Worm (Caenorhabditis elegans) whole organism, young adult: ENCODE measurements around the gene teg-1.
A peak's percentile ranks its signal among the peaks of the same experiment; 100 is the strongest.

Experiments used
- B0019.2 ChIP-seq: fragments of 200-800 bp; sonication (Bioruptor generic); conservative IDR thresholded peaks from 2 replicates; pipeline ENCODE4 v1.3.6; 2022; ENCODE audit warnings: missing genetic modification reagents, missing genetic modification characterization, missing compliant biosample characterization
- F52B5.7 ChIP-seq: sonication (generic microtip); optimal IDR thresholded peaks from 2 replicates; lab custom pipeline; 2016; ENCODE audit warnings: mild to moderate bottlenecking, missing genetic modification characterization, missing compliant biosample characterization
- F57A8.1 ChIP-seq: fragments of 200-800 bp; sonication (Bioruptor generic); optimal IDR thresholded peaks from 2 replicates; lab custom pipeline; 2018; ENCODE audit warnings: mild to moderate bottlenecking, missing genetic modification characterization, moderate library complexity, missing compliant biosample characterization
- F57C9.4 ChIP-seq: sonication (generic microtip); optimal IDR thresholded peaks from 2 replicates; lab custom pipeline; 2017; ENCODE audit warnings: mild to moderate bottlenecking, missing genetic modification characterization, missing compliant biosample characterization
- K12H6.12 ChIP-seq: fragments of 200-800 bp; sonication (Bioruptor generic); optimal IDR thresholded peaks from 2 replicates; lab custom pipeline; 2018; ENCODE audit warnings: mild to moderate bottlenecking, missing genetic modification characterization, missing compliant biosample characterization
- Y53F4B.3 ChIP-seq: fragments of 200-800 bp; sonication (Bioruptor generic); IDR thresholded peaks from 2 replicates; pipeline ENCODE4 v1.3.6; 2022; ENCODE audit warnings: missing genetic modification reagents, missing genetic modification characterization, missing compliant biosample characterization
- Y53G8AR.9 ChIP-seq: fragments of 200-800 bp; sonication (Bioruptor generic); conservative IDR thresholded peaks from 2 replicates; pipeline ENCODE4 v1.3.6; 2022; ENCODE audit warnings: missing genetic modification reagents, missing genetic modification characterization, missing compliant biosample characterization
- Y79H2A.3 ChIP-seq: fragments of 200-800 bp; sonication (Bioruptor generic); conservative IDR thresholded peaks from 2 replicates; pipeline ENCODE4 v1.3.6; 2022; ENCODE audit warnings: missing genetic modification reagents, missing genetic modification characterization, missing compliant biosample characterization
- ZK185.1 ChIP-seq: sonication (generic microtip); optimal IDR thresholded peaks from 2 replicates; lab custom pipeline; 2016; ENCODE audit warnings: mild to moderate bottlenecking, missing genetic modification characterization, missing compliant biosample characterization; ENCODE audit not compliant: poor library complexity, severe bottlenecking
- ama-1 ChIP-seq, 3 experiments: fragments of 150-350 bp in 1 of 3; sonication (generic microtip) in 2 of 3; optimal IDR thresholded peaks; 2 replicates each; lab custom pipeline; 2014 to 2018; ENCODE audit warnings: missing biosample characterization in 2 of 3, missing genetic modification characterization in 2 of 3, missing genetic modification reagents in 2 of 3
- aptf-2 ChIP-seq: fragments of 200-800 bp; sonication (Bioruptor generic); conservative IDR thresholded peaks from 2 replicates; pipeline ENCODE4 v1.3.6; 2022; ENCODE audit warnings: missing genetic modification reagents, missing genetic modification characterization, missing compliant biosample characterization
- attf-3 ChIP-seq: fragments of 200-800 bp; sonication (Bioruptor generic); conservative IDR thresholded peaks from 2 replicates; pipeline ENCODE4 v1.3.6; 2022; ENCODE audit warnings: missing genetic modification reagents, missing genetic modification characterization, missing compliant biosample characterization
- attf-5 ChIP-seq: fragments of 200-800 bp; sonication (Bioruptor generic); optimal IDR thresholded peaks from 2 replicates; lab custom pipeline; 2018; ENCODE audit warnings: mild to moderate bottlenecking, missing genetic modification characterization, missing compliant biosample characterization
- attf-6 ChIP-seq: fragments of 200-800 bp; sonication (Bioruptor generic); IDR thresholded peaks from 2 replicates; pipeline ENCODE4 v1.3.6; 2022; ENCODE audit warnings: missing genetic modification reagents, missing genetic modification characterization, missing compliant biosample characterization
- ccch-3 ChIP-seq: fragments of 200-800 bp; sonication (Bioruptor generic); optimal IDR thresholded peaks from 2 replicates; lab custom pipeline; 2018; ENCODE audit warnings: mild to moderate bottlenecking, missing genetic modification characterization, missing compliant biosample characterization
- cebp-1 ChIP-seq, 2 experiments: fragments of 200-800 bp in 1 of 2; sonication (Bioruptor generic) in 1 of 2; sonication (generic microtip) in 1 of 2; IDR thresholded peaks in 1 of 2; optimal IDR thresholded peaks in 1 of 2; 2 replicates each; pipeline versions ENCODE4 v1.3.6 to Lab custom; 2017 to 2022; ENCODE audit warnings: missing compliant biosample characterization in 2 of 2, missing genetic modification characterization in 2 of 2, mild to moderate bottlenecking in 1 of 2, missing genetic modification reagents in 1 of 2, moderate library complexity in 1 of 2
- ceh-27 ChIP-seq: fragments of 200-800 bp; sonication (Bioruptor generic); optimal IDR thresholded peaks from 2 replicates; lab custom pipeline; 2018; ENCODE audit warnings: mild to moderate bottlenecking, missing genetic modification characterization, moderate library complexity, missing compliant biosample characterization
- ceh-79 ChIP-seq: sonication (generic microtip); optimal IDR thresholded peaks from 2 replicates; lab custom pipeline; 2017; ENCODE audit warnings: mild to moderate bottlenecking, missing genetic modification characterization, missing compliant biosample characterization
- dpff-1 ChIP-seq: sonication (generic microtip); optimal IDR thresholded peaks from 2 replicates; lab custom pipeline; 2017; ENCODE audit warnings: mild to moderate bottlenecking, missing genetic modification characterization, missing compliant biosample characterization
- efl-1 ChIP-seq: fragments of 150-350 bp; optimal IDR thresholded peaks from 2 replicates; lab custom pipeline; 2014; ENCODE audit warnings: missing biosample characterization, missing genetic modification reagents, missing genetic modification characterization
- ets-4 ChIP-seq: fragments of 200-800 bp; sonication (Bioruptor generic); optimal IDR thresholded peaks from 2 replicates; lab custom pipeline; 2018; ENCODE audit warnings: mild to moderate bottlenecking, missing genetic modification characterization, missing compliant biosample characterization
- him-1 ChIP-seq: sonication (generic microtip); optimal IDR thresholded peaks from 2 replicates; lab custom pipeline; 2016; ENCODE audit warnings: missing genotype, missing genetic modification reagents, missing genetic modification characterization, missing compliant biosample characterization
- hlh-12 ChIP-seq: sonication (generic microtip); optimal IDR thresholded peaks from 2 replicates; lab custom pipeline; 2016; ENCODE audit warnings: missing genetic modification characterization, missing compliant biosample characterization
- hrde-1 ChIP-seq: sonication (generic microtip); optimal IDR thresholded peaks from 2 replicates; lab custom pipeline; 2016; ENCODE audit warnings: missing genetic modification characterization, mild to moderate bottlenecking, missing compliant biosample characterization, moderate library complexity, missing genotype, missing genetic modification reagents, borderline replicate concordance
- lin-40 ChIP-seq: sonication (generic microtip); optimal IDR thresholded peaks from 2 replicates; lab custom pipeline; 2016; ENCODE audit warnings: missing genetic modification characterization, mild to moderate bottlenecking, missing compliant biosample characterization, missing genotype, missing genetic modification reagents
- lir-1 ChIP-seq: fragments of 200-800 bp; sonication (Bioruptor generic); conservative IDR thresholded peaks from 2 replicates; pipeline ENCODE4 v1.3.6; 2022; ENCODE audit warnings: missing genetic modification reagents, missing genetic modification characterization, missing compliant biosample characterization
- madf-3 ChIP-seq: fragments of 200-800 bp; sonication (Bioruptor generic); IDR thresholded peaks from 2 replicates; pipeline ENCODE4 v1.3.6; 2022; ENCODE audit warnings: missing genetic modification reagents, missing genetic modification characterization, missing compliant biosample characterization
- madf-6 ChIP-seq: fragments of 200-800 bp; sonication (Bioruptor generic); IDR thresholded peaks from 2 replicates; pipeline ENCODE4 v1.3.6; 2022; ENCODE audit warnings: missing genetic modification reagents, missing genetic modification characterization, missing compliant biosample characterization
- madf-8 ChIP-seq: fragments of 200-800 bp; sonication (Bioruptor generic); conservative IDR thresholded peaks from 2 replicates; pipeline ENCODE4 v1.3.6; 2022; ENCODE audit warnings: missing genetic modification reagents, missing genetic modification characterization, missing compliant biosample characterization
- mxl-1 ChIP-seq: sonication (generic microtip); optimal IDR thresholded peaks from 2 replicates; lab custom pipeline; 2016; ENCODE audit warnings: missing genetic modification characterization, missing compliant biosample characterization
- nfya-1 ChIP-seq: sonication (generic microtip); optimal IDR thresholded peaks from 2 replicates; lab custom pipeline; 2017; ENCODE audit warnings: antibody characterized with exemption, missing compliant biosample characterization, missing genetic modification characterization, borderline replicate concordance; ENCODE audit not compliant: insufficient read depth
- nfya-2 ChIP-seq: fragments of 200-800 bp; sonication (Bioruptor generic); IDR thresholded peaks from 2 replicates; pipeline ENCODE4 v1.3.6; 2022; ENCODE audit warnings: missing genetic modification reagents, missing genetic modification characterization, missing compliant biosample characterization
- nfyb-1 ChIP-seq: fragments of 200-800 bp; sonication (Bioruptor generic); IDR thresholded peaks from 2 replicates; pipeline ENCODE4 v1.3.6; 2022; ENCODE audit warnings: missing genetic modification reagents, missing genetic modification characterization, missing compliant biosample characterization
- nhr-120 ChIP-seq: fragments of 200-800 bp; sonication (Bioruptor generic); IDR thresholded peaks from 2 replicates; pipeline ENCODE4 v1.3.6; 2022; ENCODE audit warnings: missing genetic modification characterization, missing compliant biosample characterization
- nhr-80 ChIP-seq: sonication (generic microtip); optimal IDR thresholded peaks from 2 replicates; lab custom pipeline; 2016; ENCODE audit warnings: missing genetic modification characterization, missing compliant biosample characterization
- pbrm-1 ChIP-seq: fragments of 200-800 bp; sonication (Bioruptor generic); IDR thresholded peaks from 2 replicates; pipeline ENCODE4 v1.3.6; 2022; ENCODE audit warnings: missing genetic modification reagents, missing genetic modification characterization, missing compliant biosample characterization
- pha-4 ChIP-seq: fragments of 150-350 bp; sonication (generic microtip); optimal IDR thresholded peaks from 2 replicates; lab custom pipeline; 2014; ENCODE audit warnings: missing biosample characterization, missing genetic modification reagents, missing genetic modification characterization
- snpc-1.3 ChIP-seq: sonication (generic microtip); optimal IDR thresholded peaks from 2 replicates; lab custom pipeline; 2017; ENCODE audit warnings: missing genetic modification characterization, mild to moderate bottlenecking, missing compliant biosample characterization, antibody characterized with exemption, moderate library complexity, missing genotype, missing genetic modification reagents; ENCODE audit not compliant: insufficient read depth
- snpc-3.4 ChIP-seq: sonication (generic microtip); optimal IDR thresholded peaks from 2 replicates; lab custom pipeline; 2017; ENCODE audit warnings: missing genetic modification characterization, mild to moderate bottlenecking, missing compliant biosample characterization, antibody characterized with exemption, moderate library complexity, missing genotype, missing genetic modification reagents
- somi-1 ChIP-seq: fragments of 200-800 bp; sonication (Bioruptor generic); optimal IDR thresholded peaks from 2 replicates; lab custom pipeline; 2018; ENCODE audit warnings: mild to moderate bottlenecking, missing genetic modification characterization, missing compliant biosample characterization
- sptf-2 ChIP-seq: fragments of 200-800 bp; sonication (Bioruptor generic); optimal IDR thresholded peaks from 2 replicates; lab custom pipeline; 2018; ENCODE audit warnings: mild to moderate bottlenecking, missing genetic modification characterization, missing compliant biosample characterization
- tbp1 ChIP-seq: fragments of 200-800 bp; sonication (Bioruptor generic); optimal IDR thresholded peaks from 2 replicates; lab custom pipeline; 2018; ENCODE audit warnings: mild to moderate bottlenecking, missing genetic modification characterization, missing compliant biosample characterization
- tbx-9 ChIP-seq: sonication (generic microtip); optimal IDR thresholded peaks from 2 replicates; lab custom pipeline; 2016; ENCODE audit warnings: borderline replicate concordance, missing genetic modification characterization, inconsistent platforms, missing compliant biosample characterization
- unc-62 ChIP-seq: fragments of 150-350 bp; optimal IDR thresholded peaks from 2 replicates; lab custom pipeline; 2014; ENCODE audit warnings: missing biosample characterization, missing genetic modification reagents, missing genetic modification characterization
- zim-3 ChIP-seq: sonication (generic microtip); optimal IDR thresholded peaks from 2 replicates; lab custom pipeline; 2017; ENCODE audit warnings: mild to moderate bottlenecking, missing genetic modification characterization, moderate library complexity, missing compliant biosample characterization
- ztf-22 ChIP-seq: fragments of 200-800 bp; sonication (Bioruptor generic); optimal IDR thresholded peaks from 2 replicates; lab custom pipeline; 2018; ENCODE audit warnings: mild to moderate bottlenecking, missing genetic modification characterization, moderate library complexity, missing compliant biosample characterization
- ztf-25 ChIP-seq: fragments of 200-800 bp; sonication (Bioruptor generic); IDR thresholded peaks from 2 replicates; pipeline ENCODE4 v1.3.6; 2022; ENCODE audit warnings: missing genetic modification reagents, missing genetic modification characterization, missing compliant biosample characterization

teg-1 gene

ce11 chrIII:11289876-11290275 is 28.2 kb downstream of the teg-1 start:
- TF ChIP-seq dpff-1 (tag; lab: Kevin White, UChicago): no peak
- no peak for TF ChIP-seq nhr-120 (GFP tag; lab: Robert Waterston, UW)
- no peak for TF ChIP-seq hrde-1 (tag; lab: Kevin White, UChicago)
- TF ChIP-seq attf-5 (GFP tag; lab: Kevin White, UChicago): no peak
- TF ChIP-seq efl-1: peak; percentile 70
- TF ChIP-seq pbrm-1 (GFP tag; lab: Robert Waterston, UW): 0 out of 2 replicates have a peak, but pooled peaks have one; percentile 22
- TF ChIP-seq attf-3: no peak
- TF ChIP-seq ceh-79 (tag; lab: Kevin White, UChicago): no peak
- TF ChIP-seq sptf-2 (GFP tag; lab: Kevin White, UChicago): no peak
- TF ChIP-seq ccch-3 (GFP tag; lab: Kevin White, UChicago): no peak
- TF ChIP-seq him-1 (tag; lab: Kevin White, UChicago): no peak
- no peak for TF ChIP-seq madf-3
- TF ChIP-seq Y79H2A.3 (GFP tag; lab: Robert Waterston, UW): 0 out of 2 replicates have a peak, but pooled peaks have one; percentile 15
- no peak for TF ChIP-seq ztf-22 (GFP tag; lab: Kevin White, UChicago)
- no peak for TF ChIP-seq hlh-12 (tag; lab: Kevin White, UChicago)
- TF ChIP-seq madf-6 (GFP tag; lab: Robert Waterston, UW): peak; percentile 96
- no peak for TF ChIP-seq pha-4
- TF ChIP-seq Y53F4B.3 (GFP tag; lab: Robert Waterston, UW): no peak
- no peak; the same call in 1 of the 2 replicates for TF ChIP-seq lir-1
- no peak for TF ChIP-seq attf-6 (GFP tag; lab: Robert Waterston, UW)
- no peak for TF ChIP-seq cebp-1 (GFP tag; IDR thresholded peaks at IDR 0.05; lab: Robert Waterston, UW)
- no peak for TF ChIP-seq cebp-1 (tag; optimal IDR thresholded peaks at IDR 0.05; lab: Kevin White, UChicago)
- TF ChIP-seq ets-4 (GFP tag; lab: Kevin White, UChicago): no peak
- no peak for TF ChIP-seq lin-40 (tag; lab: Kevin White, UChicago)
- TF ChIP-seq snpc-3.4 (tag; lab: Kevin White, UChicago): peak; percentile 62
- no peak for TF ChIP-seq ama-1 (optimal IDR thresholded peaks at IDR 0.05; lab: Kevin White, UChicago)
- no peak for TF ChIP-seq ama-1 (GFP tag; optimal IDR thresholded peaks at IDR 0.05; lab: Kevin White, UChicago)
- no peak for TF ChIP-seq somi-1
- no peak for TF ChIP-seq K12H6.12 (tag; lab: Kevin White, UChicago)
- TF ChIP-seq unc-62 (GFP tag; lab: Kevin White, UChicago): no peak
- no peak for TF ChIP-seq ceh-27
- TF ChIP-seq F57A8.1: no peak
- TF ChIP-seq madf-8 (GFP tag; lab: Robert Waterston, UW): peak; percentile 85
- TF ChIP-seq B0019.2: 0 out of 2 replicates have a peak, but pooled peaks have one; percentile 15
- TF ChIP-seq nfya-1 (tag; lab: Kevin White, UChicago): no peak
- TF ChIP-seq Y53G8AR.9 (GFP tag; lab: Robert Waterston, UW): no peak
- TF ChIP-seq tbp1 (GFP tag; lab: Kevin White, UChicago): no peak
- no peak for TF ChIP-seq tbx-9 (tag; lab: Kevin White, UChicago)
- 0 out of 2 replicates have a peak, but pooled peaks have one; percentile 31 for TF ChIP-seq aptf-2 (GFP tag; lab: Robert Waterston, UW)
- no peak for TF ChIP-seq nhr-80 (tag; lab: Kevin White, UChicago)
- TF ChIP-seq ZK185.1 (tag; lab: Kevin White, UChicago): no peak
- TF ChIP-seq nfyb-1 (GFP tag; lab: Robert Waterston, UW): no peak
- no peak for TF ChIP-seq ztf-25 (GFP tag; lab: Robert Waterston, UW)
- TF ChIP-seq snpc-1.3: peak; percentile 48
- no peak for TF ChIP-seq zim-3 (tag; lab: Kevin White, UChicago)
- no peak for TF ChIP-seq F52B5.7
- TF ChIP-seq mxl-1 (tag; lab: Kevin White, UChicago): no peak
- TF ChIP-seq nfya-2: no peak
- TF ChIP-seq F57C9.4 (tag; lab: Kevin White, UChicago): no peak
